Fruit fly (Drosophila melanogaster) whole organism, prepupa: ENCODE data around the gene Son.

Experiments
- Blimp-1 ChIP-seq: fragments of 200-800 bp; sonication (Bioruptor generic); optimal IDR thresholded peaks from 3 replicates; lab custom pipeline; 2017; ENCODE audit warnings: missing biosample characterization, missing genetic modification characterization, mild to moderate bottlenecking, moderate library complexity, missing genetic modification reagents
- CG10669 ChIP-seq: fragments of 200-800 bp; sonication (Bioruptor generic); optimal IDR thresholded peaks from 3 replicates; lab custom pipeline; 2018; ENCODE audit warnings: missing biosample characterization, mild to moderate bottlenecking, missing genetic modification characterization, moderate library complexity
- CG11294 ChIP-seq: fragments of 200-800 bp; sonication (Bioruptor generic); IDR thresholded peaks from 2 replicates; pipeline ENCODE4 v1.3.6; 2022; ENCODE audit warnings: missing biosample characterization, missing genetic modification characterization
- CG11762 ChIP-seq: fragments of 200-800 bp; sonication (Bioruptor generic); optimal IDR thresholded peaks from 3 replicates; lab custom pipeline; 2016; ENCODE audit warnings: missing biosample characterization, missing genetic modification characterization; ENCODE audit not compliant: insufficient read depth
- CG11902 ChIP-seq: fragments of 200-800 bp; sonication (Bioruptor generic); optimal IDR thresholded peaks from 3 replicates; lab custom pipeline; 2016; ENCODE audit warnings: missing biosample characterization, missing genetic modification characterization
- CG15336 ChIP-seq: fragments of 200-800 bp; sonication (Bioruptor generic); IDR thresholded peaks from 2 replicates; pipeline ENCODE4 v1.3.6; 2022; ENCODE audit warnings: missing biosample characterization, missing genetic modification characterization
- CG1621 ChIP-seq: fragments of 200-800 bp; sonication (Bioruptor generic); optimal IDR thresholded peaks from 3 replicates; lab custom pipeline; 2018; ENCODE audit warnings: missing biosample characterization, mild to moderate bottlenecking, missing genetic modification characterization
- CG16779 ChIP-seq: fragments of 200-800 bp; sonication (Bioruptor generic); optimal IDR thresholded peaks from 3 replicates; lab custom pipeline; 2017; ENCODE audit warnings: missing biosample characterization, mild to moderate bottlenecking, missing genetic modification characterization
- CG3032 ChIP-seq: fragments of 200-800 bp; optimal IDR thresholded peaks from 2 replicates; lab custom pipeline; 2019; ENCODE audit warnings: missing biosample characterization, mild to moderate bottlenecking, missing genetic modification characterization, moderate library complexity
- CG31627 ChIP-seq: fragments of 200-800 bp; sonication (Bioruptor generic); optimal IDR thresholded peaks from 3 replicates; lab custom pipeline; 2016; ENCODE audit warnings: missing biosample characterization, missing genetic modification characterization
- CG32006 ChIP-seq: fragments of 200-800 bp; sonication (Bioruptor generic); optimal IDR thresholded peaks from 3 replicates; lab custom pipeline; 2017; ENCODE audit warnings: missing biosample characterization, mild to moderate bottlenecking, missing genetic modification characterization
- CG34406 ChIP-seq: fragments of 200-800 bp; sonication (Bioruptor generic); optimal IDR thresholded peaks from 3 replicates; lab custom pipeline; 2016; ENCODE audit warnings: missing biosample characterization, missing genetic modification characterization
- CG3919 ChIP-seq: fragments of 200-800 bp; sonication (Bioruptor generic); optimal IDR thresholded peaks from 3 replicates; lab custom pipeline; 2016; ENCODE audit warnings: missing biosample characterization, missing genetic modification characterization
- CG4318 ChIP-seq: fragments of 200-800 bp; sonication (Bioruptor generic); optimal IDR thresholded peaks from 3 replicates; lab custom pipeline; 2017; ENCODE audit warnings: missing biosample characterization, mild to moderate bottlenecking, missing genetic modification characterization
- CG6163 ChIP-seq: fragments of 200-800 bp; sonication (Bioruptor generic); IDR thresholded peaks from 3 replicates; pipeline ENCODE4 v1.3.6; 2022; ENCODE audit warnings: missing biosample characterization, missing genetic modification characterization
- CG6276 ChIP-seq: fragments of 200-800 bp; sonication (Bioruptor generic); optimal IDR thresholded peaks from 2 replicates; lab custom pipeline; 2017; ENCODE audit warnings: missing biosample characterization, mild to moderate bottlenecking, missing genetic modification characterization
- CG6792 ChIP-seq: fragments of 200-800 bp; sonication (Bioruptor generic); optimal IDR thresholded peaks from 3 replicates; lab custom pipeline; 2016; ENCODE audit warnings: missing biosample characterization, missing genetic modification characterization
- CG6808 ChIP-seq: fragments of 200-800 bp; sonication (Bioruptor generic); optimal IDR thresholded peaks from 3 replicates; lab custom pipeline; 2017; ENCODE audit warnings: missing biosample characterization, missing genetic modification characterization, mild to moderate bottlenecking, moderate library complexity, missing genetic modification reagents
- CG6854 ChIP-seq: fragments of 200-800 bp; sonication (Bioruptor generic); optimal IDR thresholded peaks from 2 replicates; lab custom pipeline; 2017; ENCODE audit warnings: missing biosample characterization, mild to moderate bottlenecking, missing genetic modification characterization
- CG7368 ChIP-seq: fragments of 200-800 bp; sonication (Bioruptor generic); optimal IDR thresholded peaks from 3 replicates; lab custom pipeline; 2016; ENCODE audit warnings: missing biosample characterization, missing genetic modification characterization
- CG8119 ChIP-seq: fragments of 200-800 bp; sonication (Bioruptor generic); IDR thresholded peaks from 3 replicates; pipeline ENCODE4 v1.3.6; 2022; ENCODE audit warnings: missing biosample characterization, missing genetic modification characterization
- CG8319 ChIP-seq: fragments of 200-800 bp; sonication (Bioruptor generic); optimal IDR thresholded peaks from 3 replicates; lab custom pipeline; 2016; ENCODE audit warnings: missing biosample characterization, missing genetic modification characterization
- CG8632 ChIP-seq: fragments of 200-800 bp; sonication (Bioruptor generic); optimal IDR thresholded peaks from 3 replicates; lab custom pipeline; 2016; ENCODE audit warnings: missing biosample characterization, missing genetic modification characterization
- CG9139 ChIP-seq: fragments of 200-800 bp; sonication (Bioruptor generic); optimal IDR thresholded peaks from 3 replicates; lab custom pipeline; 2017; ENCODE audit warnings: missing biosample characterization, mild to moderate bottlenecking, missing genetic modification characterization
- Eip78C ChIP-seq: fragments of 200-800 bp; sonication (Bioruptor generic); peaks from one replicate; lab custom pipeline; 2016; ENCODE audit warnings: missing biosample characterization, missing genetic modification characterization
- Gug ChIP-seq: fragments of 200-800 bp; sonication (Bioruptor generic); IDR thresholded peaks from 2 replicates; pipeline ENCODE4 v1.3.6; 2022; ENCODE audit warnings: missing biosample characterization, missing genetic modification characterization
- Hr38 ChIP-seq: sonication (Bioruptor generic); optimal IDR thresholded peaks from 2 replicates; lab custom pipeline; 2016; ENCODE audit warnings: missing biosample characterization, missing genetic modification characterization
- Hr39 ChIP-seq: fragments of 200-800 bp; sonication (Bioruptor generic); optimal IDR thresholded peaks from 2 replicates; lab custom pipeline; 2016; ENCODE audit warnings: missing biosample characterization, missing genetic modification characterization
- Hr4 ChIP-seq: fragments of 200-800 bp; sonication (Bioruptor generic); optimal IDR thresholded peaks from 3 replicates; lab custom pipeline; 2016; ENCODE audit warnings: missing biosample characterization, missing genetic modification characterization
- Met ChIP-seq: fragments of 200-800 bp; sonication (Bioruptor generic); optimal IDR thresholded peaks from 3 replicates; lab custom pipeline; 2016; ENCODE audit warnings: missing biosample characterization, missing genetic modification characterization
- OdsH ChIP-seq: fragments of 200-800 bp; sonication (Bioruptor generic); optimal IDR thresholded peaks from 3 replicates; lab custom pipeline; 2016; ENCODE audit warnings: missing biosample characterization, missing genetic modification characterization
- Smox ChIP-seq: fragments of 200-800 bp; sonication (Bioruptor generic); optimal IDR thresholded peaks from 3 replicates; lab custom pipeline; 2016; ENCODE audit warnings: missing biosample characterization, missing genetic modification characterization
- Sox102F ChIP-seq: fragments of 200-800 bp; sonication (Bioruptor generic); optimal IDR thresholded peaks from 2 replicates; lab custom pipeline; 2016; ENCODE audit warnings: missing biosample characterization, mild to moderate bottlenecking, missing genetic modification characterization
- Sox14 ChIP-seq: fragments of 200-800 bp; sonication (Bioruptor generic); optimal IDR thresholded peaks from 3 replicates; lab custom pipeline; 2016; ENCODE audit warnings: missing biosample characterization, missing genetic modification characterization
- Sox15 ChIP-seq: fragments of 200-800 bp; sonication (Bioruptor generic); optimal IDR thresholded peaks from 3 replicates; lab custom pipeline; 2016; ENCODE audit warnings: missing biosample characterization, missing genetic modification characterization
- achi ChIP-seq: fragments of 200-800 bp; sonication (Bioruptor generic); optimal IDR thresholded peaks from 3 replicates; lab custom pipeline; 2016; ENCODE audit warnings: missing biosample characterization, missing genetic modification characterization
- acj6 ChIP-seq: fragments of 200-800 bp; sonication (Bioruptor generic); optimal IDR thresholded peaks from 3 replicates; lab custom pipeline; 2016; ENCODE audit warnings: missing biosample characterization, missing genetic modification characterization
- cyc ChIP-seq: fragments of 200-800 bp; sonication (Bioruptor generic); optimal IDR thresholded peaks from 3 replicates; lab custom pipeline; 2016; ENCODE audit warnings: missing biosample characterization, missing genetic modification characterization
- dac ChIP-seq: fragments of 200-800 bp; sonication (Bioruptor generic); optimal IDR thresholded peaks from 2 replicates; lab custom pipeline; 2017; ENCODE audit warnings: missing biosample characterization, mild to moderate bottlenecking, missing genetic modification characterization
- dsx ChIP-seq: fragments of 200-800 bp; optimal IDR thresholded peaks from 3 replicates; lab custom pipeline; 2019; ENCODE audit warnings: missing biosample characterization, mild to moderate bottlenecking, missing genetic modification characterization, moderate library complexity; ENCODE audit not compliant: poor library complexity, severe bottlenecking
- esn ChIP-seq: fragments of 200-800 bp; sonication (Bioruptor generic); optimal IDR thresholded peaks from 2 replicates; lab custom pipeline; 2016; ENCODE audit warnings: missing biosample characterization, mild to moderate bottlenecking, missing genetic modification characterization, moderate library complexity
- fd59A ChIP-seq: fragments of 200-800 bp; sonication (Bioruptor generic); optimal IDR thresholded peaks from 2 replicates; lab custom pipeline; 2017; ENCODE audit warnings: missing biosample characterization, mild to moderate bottlenecking, missing genetic modification characterization, missing genetic modification reagents
- fd85E ChIP-seq: fragments of 200-800 bp; sonication (Bioruptor generic); optimal IDR thresholded peaks from 3 replicates; lab custom pipeline; 2016; ENCODE audit warnings: missing biosample characterization, missing genetic modification characterization
- fkh ChIP-seq: fragments of 200-800 bp; sonication (Bioruptor generic); optimal IDR thresholded peaks from 3 replicates; lab custom pipeline; 2017; ENCODE audit warnings: missing biosample characterization, mild to moderate bottlenecking, missing genetic modification characterization, moderate library complexity
- lz ChIP-seq: fragments of 200-800 bp; sonication (Bioruptor generic); optimal IDR thresholded peaks from 3 replicates; lab custom pipeline; 2016; ENCODE audit warnings: missing biosample characterization, missing genetic modification characterization
- net ChIP-seq: fragments of 200-800 bp; sonication (Bioruptor generic); optimal IDR thresholded peaks from 3 replicates; lab custom pipeline; 2016; ENCODE audit warnings: missing biosample characterization, missing genetic modification characterization
- pdm3 ChIP-seq: fragments of 200-800 bp; sonication (Bioruptor generic); optimal IDR thresholded peaks from 3 replicates; lab custom pipeline; 2016; ENCODE audit warnings: missing biosample characterization, missing genetic modification characterization
- salr ChIP-seq, 2 experiments: fragments of 200-800 bp; sonication (Bioruptor generic); optimal IDR thresholded peaks; 3 replicates each; lab custom pipeline; 2016 to 2018; ENCODE audit warnings: missing biosample characterization in 2 of 2, missing genetic modification characterization in 2 of 2, mild to moderate bottlenecking in 1 of 2
- ss ChIP-seq, 2 experiments: fragments of 200-800 bp; sonication (Bioruptor generic); optimal IDR thresholded peaks; 2 replicates in 1 of 2; 3 replicates in 1 of 2; lab custom pipeline; 2017 to 2018; ENCODE audit warnings: mild to moderate bottlenecking in 2 of 2, missing biosample characterization in 2 of 2, missing genetic modification characterization in 2 of 2, moderate library complexity in 1 of 2
- svp ChIP-seq: fragments of 200-800 bp; sonication (Bioruptor generic); peaks from one replicate; lab custom pipeline; 2016; ENCODE audit warnings: missing biosample characterization, missing genetic modification characterization
- topi ChIP-seq: fragments of 200-800 bp; sonication (Bioruptor generic); optimal IDR thresholded peaks from 3 replicates; lab custom pipeline; 2016; ENCODE audit warnings: missing biosample characterization, missing genetic modification characterization
- vri ChIP-seq: fragments of 200-800 bp; sonication (Bioruptor generic); optimal IDR thresholded peaks from 3 replicates; lab custom pipeline; 2016; ENCODE audit warnings: missing biosample characterization, mild to moderate bottlenecking, missing genetic modification characterization

Son gene

dm6 chr3R:9613124-9613523 lies 35.3 kb downstream of the Son start:
- TF ChIP-seq net (peak; percentile 85), acj6 (GFP tag; lab: Kevin White, UChicago) (peak; percentile 84), fd59A (GFP tag; lab: Kevin White, UChicago) (no peak), cyc (GFP tag; lab: Kevin White, UChicago) (peak; percentile 89), CG1621 (tag; lab: Kevin White, UChicago) (no peak), CG34406 (GFP tag; lab: Kevin White, UChicago) (peak; percentile 75), Eip78C (GFP tag; lab: Kevin White, UChicago) (peak; percentile 96), Met (peak; percentile 91), Hr4 (GFP tag; lab: Kevin White, UChicago) (peak; percentile 91), dac (peak; percentile 74), Sox102F (peak; percentile 91), vri (GFP tag; lab: Kevin White, UChicago) (peak; percentile 76), salr (GFP tag; optimal IDR thresholded peaks at IDR 0.05; lab: Kevin White, UChicago) (peak in 1 of 2 experiments; percentile 65), CG8319 (GFP tag; lab: Kevin White, UChicago) (peak; percentile 68), fd85E (GFP tag; lab: Kevin White, UChicago) (peak; percentile 57), OdsH (GFP tag; lab: Kevin White, UChicago) (peak; percentile 87), ss (GFP tag; optimal IDR thresholded peaks at IDR 0.05; lab: Kevin White, UChicago) (peak in 1 of 2 experiments; percentile 28), CG31627 (GFP tag; lab: Kevin White, UChicago) (peak; percentile 85), dsx (GFP tag; lab: Kevin White, UChicago) (peak; percentile 3), CG16779 (tag; lab: Kevin White, UChicago) (peak; percentile 68), CG6163 (GFP tag; lab: Robert Waterston, UW) (peak; percentile 93), CG32006 (GFP tag; lab: Kevin White, UChicago) (peak; percentile 88), Hr38 (no peak), esn (GFP tag; lab: Kevin White, UChicago) (peak; percentile 92), CG6854 (GFP tag; lab: Kevin White, UChicago) (peak; percentile 66), Gug (GFP tag; lab: Robert Waterston, UW) (peak; percentile 87), CG6276 (GFP tag; lab: Kevin White, UChicago) (peak; percentile 90), Sox15 (GFP tag; lab: Kevin White, UChicago) (peak; percentile 64), CG4318 (GFP tag; lab: Kevin White, UChicago) (peak; percentile 66), CG8632 (GFP tag; lab: Kevin White, UChicago) (peak; percentile 74), CG11294 (GFP tag; lab: Robert Waterston, UW) (peak; percentile 89), svp (GFP tag; lab: Kevin White, UChicago) (peak; percentile 95), lz (GFP tag; lab: Kevin White, UChicago) (peak; percentile 86), CG11902 (GFP tag; lab: Kevin White, UChicago) (peak; percentile 77), topi (GFP tag; lab: Kevin White, UChicago) (peak; percentile 90), CG3919 (GFP tag; lab: Kevin White, UChicago) (peak; percentile 89), achi (GFP tag; lab: Kevin White, UChicago) (peak; percentile 86), fkh (no peak), CG11762 (peak; percentile 81), CG7368 (GFP tag; lab: Kevin White, UChicago) (peak; percentile 74), CG9139 (GFP tag; lab: Kevin White, UChicago) (no peak), CG8119 (GFP tag; lab: Robert Waterston, UW) (peak; percentile 93), Sox14 (GFP tag; lab: Kevin White, UChicago) (peak; percentile 84), CG6792 (GFP tag; lab: Kevin White, UChicago) (peak; percentile 79), CG6808 (GFP tag; lab: Kevin White, UChicago) (peak; percentile 20), Hr39 (peak; percentile 90), CG3032 (peak; percentile 40), CG10669 (GFP tag; lab: Kevin White, UChicago) (peak; percentile 48), Smox (GFP tag; lab: Kevin White, UChicago) (peak; percentile 83), CG15336 (peak; percentile 94), pdm3 (GFP tag; lab: Kevin White, UChicago) (peak; percentile 88), Blimp-1 (GFP tag; lab: Kevin White, UChicago) (peak; percentile 65)
